Fruit fly (Drosophila melanogaster) whole organism, wandering third instar larva: ENCODE data around the gene Acbp5.

ENCODE experiments used
- CG32264 ChIP-seq: fragments of 200-800 bp; sonication (Bioruptor generic); optimal IDR thresholded peaks from 2 replicates; lab custom pipeline; 2016; ENCODE audit warnings: missing biosample characterization, missing genetic modification characterization
- CrebA ChIP-seq: fragments of 200-800 bp; sonication (Bioruptor generic); optimal IDR thresholded peaks from 2 replicates; lab custom pipeline; 2016; ENCODE audit warnings: missing biosample characterization, mild to moderate bottlenecking, missing genetic modification characterization, borderline replicate concordance
- Jra ChIP-seq: sonication (Bioruptor generic); optimal IDR thresholded peaks from 2 replicates; lab custom pipeline; 2016; ENCODE audit warnings: missing biosample characterization, missing genetic modification characterization
- Myc ChIP-seq: fragments of >200 bp; optimal IDR thresholded peaks from 2 replicates; lab custom pipeline; 2017
- N ChIP-seq: fragments of >200 bp; optimal IDR thresholded peaks from 2 replicates; lab custom pipeline; 2018; ENCODE audit warnings: missing biosample characterization, missing external identifiers, missing genetic modification characterization
- Vsx2 ChIP-seq: fragments of 200-300, 225-300 bp; sonication (Bioruptor generic); optimal IDR thresholded peaks from 2 replicates; lab custom pipeline; 2018; ENCODE audit warnings: missing biosample characterization, missing genetic modification characterization; ENCODE audit not compliant: partially characterized antibody
- br ChIP-seq: fragments of 200-800 bp; sonication (Bioruptor generic); optimal IDR thresholded peaks from 2 replicates; lab custom pipeline; 2016; ENCODE audit warnings: missing biosample characterization, missing genetic modification characterization
- fru ChIP-seq: fragments of 200-800 bp; sonication (Bioruptor generic); optimal IDR thresholded peaks from 3 replicates; lab custom pipeline; 2016; ENCODE audit warnings: missing biosample characterization, mild to moderate bottlenecking, missing genetic modification characterization
- h ChIP-seq: fragments of 200-800 bp; sonication (Bioruptor generic); optimal IDR thresholded peaks from 3 replicates; lab custom pipeline; 2016; ENCODE audit warnings: missing biosample characterization, mild to moderate bottlenecking, missing genetic modification characterization
- jim ChIP-seq: fragments of 175-275, 200-325 bp; sonication (Bioruptor generic); optimal IDR thresholded peaks from 2 replicates; lab custom pipeline; 2016; ENCODE audit warnings: missing biosample characterization, mild to moderate bottlenecking, missing genetic modification characterization
- rgr ChIP-seq: fragments of 200-800 bp; sonication (Bioruptor generic); optimal IDR thresholded peaks from 3 replicates; lab custom pipeline; 2016; ENCODE audit warnings: missing biosample characterization, mild to moderate bottlenecking, missing genetic modification characterization
- sv ChIP-seq: fragments of 200-800 bp; sonication (Bioruptor generic); optimal IDR thresholded peaks from 3 replicates; lab custom pipeline; 2016; ENCODE audit warnings: missing biosample characterization, missing genetic modification characterization
- woc ChIP-seq: sonication (Bioruptor generic); optimal IDR thresholded peaks from 2 replicates; lab custom pipeline; 2016; ENCODE audit warnings: missing biosample characterization, mild to moderate bottlenecking, missing genetic modification characterization

DNA sequence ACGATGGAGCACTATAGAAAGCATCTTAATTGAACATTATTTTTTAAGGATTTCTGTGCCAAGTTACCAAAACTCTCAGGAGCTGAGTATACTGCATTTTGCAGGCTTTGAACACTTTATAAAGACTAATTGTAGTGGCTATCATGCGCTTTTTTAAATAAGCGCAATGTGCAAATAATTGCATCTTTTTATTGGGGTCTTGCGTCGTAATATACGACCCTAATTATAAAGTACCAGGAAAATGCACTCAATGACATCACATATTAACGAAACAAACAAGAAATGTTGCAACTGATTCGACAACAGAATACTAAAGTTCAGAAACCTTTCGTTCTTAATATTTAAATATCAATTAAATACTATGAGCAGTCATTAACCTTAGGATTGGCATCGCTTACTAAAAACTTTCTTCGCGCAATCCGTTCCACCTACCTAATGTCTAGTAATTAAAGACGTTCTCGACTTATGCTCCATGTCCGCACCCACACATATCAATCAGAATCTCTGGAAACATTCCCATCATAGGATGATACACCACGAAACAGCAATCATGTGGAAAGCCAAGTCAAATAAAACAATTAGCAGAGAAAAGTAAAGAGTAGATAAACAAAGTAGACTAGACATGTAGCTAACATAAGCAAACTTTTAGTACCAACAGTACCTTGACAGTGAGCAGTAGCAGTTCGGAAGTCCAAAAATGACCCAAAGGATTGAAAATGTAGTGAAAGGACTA is 15.9 kb upstream of the Acbp5 start, which contains the start of the genes CG32023 and CG34427:
- TF ChIP-seq N (GFP tag; lab: Kevin White, UChicago) = no peak
- no peak for TF ChIP-seq fru
- no peak for TF ChIP-seq br (GFP tag; lab: Kevin White, UChicago)
- no peak for TF ChIP-seq CG32264 (GFP tag; lab: Kevin White, UChicago)
- no peak for TF ChIP-seq Vsx2 (GFP tag; lab: Kevin White, UChicago)
- no peak for TF ChIP-seq sv
- no peak for TF ChIP-seq rgr (GFP tag; lab: Kevin White, UChicago)
- no peak for TF ChIP-seq CrebA (GFP tag; lab: Kevin White, UChicago)
- TF ChIP-seq Jra (GFP tag; lab: Kevin White, UChicago) = no peak
- no peak for TF ChIP-seq h (GFP tag; lab: Kevin White, UChicago)
- TF ChIP-seq woc (GFP tag; lab: Kevin White, UChicago) = no peak
- no peak for TF ChIP-seq jim (GFP tag; lab: Kevin White, UChicago)
- no peak for TF ChIP-seq Myc (lab: Kevin White, UChicago)
